Worm (Caenorhabditis elegans) whole organism, young adult: Measurements from ENCODE around the gene tub-1.

Source experiments
- B0336.3 ChIP-seq: fragments of 200-800 bp; sonication (Bioruptor generic); IDR thresholded peaks from 2 replicates; pipeline ENCODE4 v1.3.6; 2022; ENCODE audit warnings: missing genetic modification characterization, missing compliant biosample characterization
- C06A6.2 ChIP-seq: fragments of 200-800 bp; sonication (Bioruptor generic); conservative IDR thresholded peaks from 2 replicates; pipeline ENCODE4 v1.3.6; 2022; ENCODE audit warnings: missing genetic modification characterization, missing compliant biosample characterization
- F10E7.11 ChIP-seq: sonication (generic microtip); optimal IDR thresholded peaks from 2 replicates; lab custom pipeline; 2017; ENCODE audit warnings: mild to moderate bottlenecking, missing genetic modification characterization, moderate library complexity, missing compliant biosample characterization
- F57A8.1 ChIP-seq: fragments of 200-800 bp; sonication (Bioruptor generic); optimal IDR thresholded peaks from 2 replicates; lab custom pipeline; 2018; ENCODE audit warnings: mild to moderate bottlenecking, missing genetic modification characterization, moderate library complexity, missing compliant biosample characterization
- F57C9.4 ChIP-seq: sonication (generic microtip); optimal IDR thresholded peaks from 2 replicates; lab custom pipeline; 2017; ENCODE audit warnings: mild to moderate bottlenecking, missing genetic modification characterization, missing compliant biosample characterization
- T26A5.8 ChIP-seq: sonication (generic microtip); optimal IDR thresholded peaks from 2 replicates; lab custom pipeline; 2016; ENCODE audit warnings: missing genetic modification characterization, missing compliant biosample characterization
- Y53F4B.3 ChIP-seq: fragments of 200-800 bp; sonication (Bioruptor generic); IDR thresholded peaks from 2 replicates; pipeline ENCODE4 v1.3.6; 2022; ENCODE audit warnings: missing genetic modification reagents, missing genetic modification characterization, missing compliant biosample characterization
- Y53G8AR.9 ChIP-seq: fragments of 200-800 bp; sonication (Bioruptor generic); conservative IDR thresholded peaks from 2 replicates; pipeline ENCODE4 v1.3.6; 2022; ENCODE audit warnings: missing genetic modification reagents, missing genetic modification characterization, missing compliant biosample characterization
- atf-7 ChIP-seq: sonication (generic microtip); optimal IDR thresholded peaks from 2 replicates; lab custom pipeline; 2017; ENCODE audit warnings: mild to moderate bottlenecking, missing genetic modification characterization, missing compliant biosample characterization
- athp-1 ChIP-seq: sonication (generic microtip); optimal IDR thresholded peaks from 2 replicates; lab custom pipeline; 2017; ENCODE audit warnings: mild to moderate bottlenecking, missing genetic modification characterization, missing compliant biosample characterization
- bed-2 ChIP-seq: fragments of 200-800 bp; sonication (Bioruptor generic); IDR thresholded peaks from 2 replicates; pipeline ENCODE4 v1.3.6; 2022; ENCODE audit warnings: missing genetic modification reagents, missing genetic modification characterization, missing compliant biosample characterization
- ceh-100 ChIP-seq: fragments of 200-800 bp; sonication (Bioruptor generic); IDR thresholded peaks from 2 replicates; pipeline ENCODE4 v1.3.6; 2022; ENCODE audit warnings: missing genetic modification reagents, missing genetic modification characterization, missing compliant biosample characterization
- ceh-40 ChIP-seq: fragments of 200-800 bp; sonication (Bioruptor generic); IDR thresholded peaks from 2 replicates; pipeline ENCODE4 v1.3.6; 2022; ENCODE audit warnings: missing genetic modification characterization, missing compliant biosample characterization
- dpl-1 ChIP-seq: fragments of 150-350 bp; optimal IDR thresholded peaks from 2 replicates; lab custom pipeline; 2014; ENCODE audit warnings: missing biosample characterization, missing genetic modification reagents, missing genetic modification characterization
- egl-44 ChIP-seq: fragments of 200-800 bp; sonication (Bioruptor generic); IDR thresholded peaks from 2 replicates; pipeline ENCODE4 v1.3.6; 2022; ENCODE audit warnings: missing genetic modification reagents, missing genetic modification characterization, missing compliant biosample characterization
- ekl-4 ChIP-seq: fragments of 200-800 bp; sonication (Bioruptor generic); IDR thresholded peaks from 2 replicates; pipeline ENCODE4 v1.3.6; 2022; ENCODE audit warnings: missing genetic modification reagents, missing genetic modification characterization, missing compliant biosample characterization
- fkh-3 ChIP-seq: sonication (generic microtip); optimal IDR thresholded peaks from 2 replicates; lab custom pipeline; 2016; ENCODE audit warnings: mild to moderate bottlenecking, missing genetic modification characterization, missing compliant biosample characterization
- hmg-1.2 ChIP-seq: fragments of 200-800 bp; sonication (Bioruptor generic); IDR thresholded peaks from 2 replicates; pipeline ENCODE4 v1.3.6; 2022; ENCODE audit warnings: missing genetic modification reagents, missing genetic modification characterization, missing compliant biosample characterization
- hmg-20 ChIP-seq: fragments of 200-800 bp; sonication (Bioruptor generic); IDR thresholded peaks from 2 replicates; pipeline ENCODE4 v1.3.6; 2022; ENCODE audit warnings: missing genetic modification reagents, missing genetic modification characterization, missing compliant biosample characterization
- let-526 ChIP-seq: fragments of 200-800 bp; sonication (Bioruptor generic); IDR thresholded peaks from 2 replicates; pipeline ENCODE4 v1.3.6; 2022; ENCODE audit warnings: missing genetic modification reagents, missing genetic modification characterization, missing compliant biosample characterization
- madf-3 ChIP-seq: fragments of 200-800 bp; sonication (Bioruptor generic); IDR thresholded peaks from 2 replicates; pipeline ENCODE4 v1.3.6; 2022; ENCODE audit warnings: missing genetic modification reagents, missing genetic modification characterization, missing compliant biosample characterization
- mes-4 ChIP-seq: sonication (generic microtip); optimal IDR thresholded peaks from 2 replicates; lab custom pipeline; 2016; ENCODE audit warnings: missing genotype, missing genetic modification characterization, missing compliant biosample characterization
- nfya-1 ChIP-seq: sonication (generic microtip); optimal IDR thresholded peaks from 2 replicates; lab custom pipeline; 2017; ENCODE audit warnings: antibody characterized with exemption, missing compliant biosample characterization, missing genetic modification characterization, borderline replicate concordance; ENCODE audit not compliant: insufficient read depth
- nfya-2 ChIP-seq: fragments of 200-800 bp; sonication (Bioruptor generic); IDR thresholded peaks from 2 replicates; pipeline ENCODE4 v1.3.6; 2022; ENCODE audit warnings: missing genetic modification reagents, missing genetic modification characterization, missing compliant biosample characterization
- nhr-80 ChIP-seq: sonication (generic microtip); optimal IDR thresholded peaks from 2 replicates; lab custom pipeline; 2016; ENCODE audit warnings: missing genetic modification characterization, missing compliant biosample characterization
- rcor-1 ChIP-seq: fragments of 200-800 bp; sonication (Bioruptor generic); IDR thresholded peaks from 2 replicates; pipeline ENCODE4 v1.3.6; 2022; ENCODE audit warnings: missing genetic modification reagents, missing genetic modification characterization, missing compliant biosample characterization
- sea-2 ChIP-seq: fragments of 200-800 bp; sonication (Bioruptor generic); IDR thresholded peaks from 2 replicates; pipeline ENCODE4 v1.3.6; 2022; ENCODE audit warnings: missing genetic modification characterization, missing compliant biosample characterization
- snpc-3.4 ChIP-seq: sonication (generic microtip); optimal IDR thresholded peaks from 2 replicates; lab custom pipeline; 2017; ENCODE audit warnings: missing genetic modification characterization, mild to moderate bottlenecking, missing compliant biosample characterization, antibody characterized with exemption, moderate library complexity, missing genotype, missing genetic modification reagents
- unc-62 ChIP-seq: fragments of 150-350 bp; optimal IDR thresholded peaks from 2 replicates; lab custom pipeline; 2014; ENCODE audit warnings: missing biosample characterization, missing genetic modification reagents, missing genetic modification characterization
- xnd-1 ChIP-seq: sonication (generic microtip); optimal IDR thresholded peaks from 2 replicates; lab custom pipeline; 2016; ENCODE audit warnings: missing genotype, missing genetic modification reagents, missing genetic modification characterization, missing compliant biosample characterization
- zfh-2 ChIP-seq: fragments of 200-800 bp; sonication (Bioruptor generic); conservative IDR thresholded peaks from 2 replicates; pipeline ENCODE4 v1.3.6; 2022; ENCODE audit warnings: missing genetic modification reagents, missing genetic modification characterization, missing compliant biosample characterization
- ztf-22 ChIP-seq: fragments of 200-800 bp; sonication (Bioruptor generic); optimal IDR thresholded peaks from 2 replicates; lab custom pipeline; 2018; ENCODE audit warnings: mild to moderate bottlenecking, missing genetic modification characterization, moderate library complexity, missing compliant biosample characterization
- ztf-25 ChIP-seq: fragments of 200-800 bp; sonication (Bioruptor generic); IDR thresholded peaks from 2 replicates; pipeline ENCODE4 v1.3.6; 2022; ENCODE audit warnings: missing genetic modification reagents, missing genetic modification characterization, missing compliant biosample characterization

tub-1 gene

ce11 chrII:8156845-8157373 lies at the start of gene tub-1, which contains the start of gene tmem-138:
TSS of gene tub-1 (minus strand) at chrII:8156945.
TSS of gene tmem-138 (plus strand) at chrII:8157323.
- TF ChIP-seq xnd-1 (tag; lab: Kevin White, UChicago) (no peak), zfh-2 (GFP tag; lab: Robert Waterston, UW) (no peak), rcor-1 (GFP tag; lab: Robert Waterston, UW) (no peak), dpl-1 (GFP tag; lab: Kevin White, UChicago) (no peak), atf-7 (tag; lab: Kevin White, UChicago) (no peak), Y53F4B.3 (GFP tag; lab: Robert Waterston, UW) (no peak), B0336.3 (GFP tag; lab: Robert Waterston, UW) (no peak), unc-62 (GFP tag; lab: Kevin White, UChicago) (no peak), ekl-4 (GFP tag; lab: Robert Waterston, UW) (no peak), hmg-1.2 (GFP tag; lab: Robert Waterston, UW) (no peak), ceh-40 (no peak), nfya-2 (GFP tag; lab: Robert Waterston, UW) (no peak), F57A8.1 (GFP tag; lab: Kevin White, UChicago) (no peak), ceh-100 (GFP tag; lab: Robert Waterston, UW) (no peak), let-526 (no peak), bed-2 (GFP tag; lab: Robert Waterston, UW) (no peak), T26A5.8 (tag; lab: Kevin White, UChicago) (no peak), egl-44 (GFP tag; lab: Robert Waterston, UW) (no peak), hmg-20 (GFP tag; lab: Robert Waterston, UW) (no peak)

ce11 chrII:8205612-8206011 lies 48.9 kb upstream of the tub-1 start:
- peak; percentile 48 for TF ChIP-seq nhr-80
- TF ChIP-seq Y53F4B.3 (GFP tag; lab: Robert Waterston, UW), result no peak

ce11 chrII:8204039-8204438 lies 47.3 kb upstream of the tub-1 start, which contains the start of gene col-76:
TSS of gene col-76 (plus strand) at chrII:8204339.
- TF ChIP-seq F10E7.11 (tag; lab: Kevin White, UChicago) (no peak), bed-2 (GFP tag; lab: Robert Waterston, UW) (no peak)

ce11 chrII:8199803-8200202 lies 43.1 kb upstream of the tub-1 start:
- no peak for TF ChIP-seq ztf-22 (GFP tag; lab: Kevin White, UChicago)
- no peak for TF ChIP-seq ekl-4 (GFP tag; lab: Robert Waterston, UW)
- no peak for TF ChIP-seq C06A6.2 (GFP tag; lab: Robert Waterston, UW)
- no peak for TF ChIP-seq Y53G8AR.9 (GFP tag; lab: Robert Waterston, UW)
- no peak for TF ChIP-seq sea-2 (GFP tag; lab: Robert Waterston, UW)
- TF ChIP-seq F57C9.4, result no peak
- TF ChIP-seq mes-4, result no peak
- TF ChIP-seq athp-1 (tag; lab: Kevin White, UChicago), result no peak
- no peak for TF ChIP-seq egl-44 (GFP tag; lab: Robert Waterston, UW)
- no peak for TF ChIP-seq snpc-3.4 (tag; lab: Kevin White, UChicago)
- no peak for TF ChIP-seq fkh-3 (tag; lab: Kevin White, UChicago)
- no peak for TF ChIP-seq madf-3 (GFP tag; lab: Robert Waterston, UW)
- TF ChIP-seq ceh-40, result no peak

ce11 chrII:8198503-8198902 lies 41.8 kb upstream of the tub-1 start, which contains the start of gene qua-1:
TSS of gene qua-1 (plus strand) at chrII:8198803.
- TF ChIP-seq nfya-1 (no peak), ztf-25 (GFP tag; lab: Robert Waterston, UW) (no peak)
